Worm (Caenorhabditis elegans): Measurements from ENCODE around the gene phf-30.

- TF ChIP-seq tra-4 (tag; optimal IDR thresholded peaks at IDR 0.05) (no peak), hnd-1 (tag; optimal IDR thresholded peaks at IDR 0.05) (no peak), pes-1 (GFP tag; IDR thresholded peaks at IDR 0.05) (no peak), ama-1 (optimal IDR thresholded peaks at IDR 0.05) (no peak), flt-1 (GFP tag; IDR thresholded peaks at IDR 0.05) (no peak), hmg-4 (GFP tag; optimal IDR thresholded peaks at IDR 0.05) (no peak), hmbx-1 (tag; optimal IDR thresholded peaks at IDR 0.05) (no peak), ets-7 (tag; optimal IDR thresholded peaks at IDR 0.05) (no peak), F13C5.2 (tag; optimal IDR thresholded peaks at IDR 0.05) (no peak), aly-1 (tag; optimal IDR thresholded peaks at IDR 0.05) (no peak)
Measured at ce11 chrV:8518283-8518682, 49.4 kb downstream of the phf-30 start.
